Worm (Caenorhabditis elegans): ENCODE data around the gene aqp-4.

The aqp-4 gene

DNA sequence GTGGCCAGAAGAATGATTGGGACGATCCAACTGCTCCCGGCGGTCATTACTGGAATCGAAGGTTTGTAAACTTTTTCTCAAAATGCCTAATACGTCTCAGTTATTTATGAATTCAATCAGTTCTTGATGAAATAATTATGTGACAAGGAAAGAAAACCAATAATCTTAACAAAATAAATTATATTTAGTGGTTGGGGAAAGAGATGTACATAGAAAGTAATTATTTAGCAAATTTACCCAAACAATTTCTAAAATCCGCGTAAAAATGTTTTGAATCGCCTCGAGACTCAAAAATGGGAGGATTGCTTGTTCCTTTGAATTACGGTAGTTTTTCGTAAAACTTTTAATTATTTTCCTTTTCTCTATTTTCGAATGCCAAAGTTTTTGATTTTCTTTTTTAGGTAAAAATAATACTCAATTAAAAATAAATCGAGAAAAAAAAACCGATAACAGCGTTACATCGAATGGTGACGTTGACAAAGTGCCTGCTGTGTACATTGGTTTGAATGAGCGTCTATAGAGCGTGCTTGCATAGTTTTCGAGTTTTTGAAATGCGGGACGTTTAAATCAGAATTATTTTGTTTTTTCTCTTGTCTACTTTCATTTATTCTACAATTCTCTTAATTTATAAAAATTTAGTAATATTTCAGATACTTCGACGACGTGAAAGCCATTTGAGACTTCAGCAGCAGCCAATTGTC, 7.7 kb upstream of the aqp-4 start, which contains the start of the genes aagr-3 and drap-1:
aagr-3 (minus strand) TSS at position 51 of the 701 bp plus-strand sequence.
drap-1 (plus strand) TSS at position 645 of the 701 bp plus-strand sequence.
- TF ChIP-seq ceh-31 (tag; optimal IDR thresholded peaks at IDR 0.05) = peak; percentile 2
- TF ChIP-seq nfya-1 (tag; optimal IDR thresholded peaks at IDR 0.05) = peak; percentile 45
- TF ChIP-seq elt-2 (tag; optimal IDR thresholded peaks at IDR 0.05) = peak; percentile 14
- no peak for TF ChIP-seq zip-5 (tag; optimal IDR thresholded peaks at IDR 0.05)
- no peak for TF ChIP-seq mec-3 (tag; optimal IDR thresholded peaks at IDR 0.05; ENCODE audit: borderline replicate concordance)

- TF ChIP-seq ceh-22 (tag; optimal IDR thresholded peaks at IDR 0.05) (peak; percentile 75), unc-86 (tag; optimal IDR thresholded peaks at IDR 0.05) (peak; percentile 42), ztf-16 (tag; optimal IDR thresholded peaks at IDR 0.05) (peak; percentile 73), pax-1 (tag; optimal IDR thresholded peaks at IDR 0.05) (no peak), madf-2 (tag; optimal IDR thresholded peaks at IDR 0.05) (peak; percentile 73), ref-2 (tag; optimal IDR thresholded peaks at IDR 0.05) (peak; percentile 89), ceh-34 (tag; optimal IDR thresholded peaks at IDR 0.05) (peak; percentile 95), pqm-1 (tag; optimal IDR thresholded peaks at IDR 0.05) (peak; percentile 79), ceh-6 (GFP tag; optimal IDR thresholded peaks at IDR 0.05) (peak; percentile 62), elt-2 (tag; optimal IDR thresholded peaks at IDR 0.05) (peak; percentile 82), ceh-48 (tag; optimal IDR thresholded peaks at IDR 0.05) (peak; percentile 12), pag-3 (tag; optimal IDR thresholded peaks at IDR 0.05; ENCODE audit: borderline replicate concordance) (peak; percentile 55), unc-3 (GFP tag; conservative IDR thresholded peaks at IDR 0.05) (no peak), unc-3 (tag; optimal IDR thresholded peaks at IDR 0.05) (peak; percentile 50), dve-1 (tag; optimal IDR thresholded peaks at IDR 0.05) (peak; percentile 64), pat-9 (tag; optimal IDR thresholded peaks at IDR 0.05) (peak; percentile 61), hlh-8 (tag; optimal IDR thresholded peaks at IDR 0.05) (peak; percentile 88), tbx-2 (tag; optimal IDR thresholded peaks at IDR 0.05) (peak; percentile 95), tbx-7 (tag; optimal IDR thresholded peaks at IDR 0.05) (peak; percentile 38), ceh-24 (tag; optimal IDR thresholded peaks at IDR 0.05) (no peak), K09A11.1 (tag; optimal IDR thresholded peaks at IDR 0.05; ENCODE audit: insufficient read depth) (peak; percentile 15), pha-2 (tag; optimal IDR thresholded peaks at IDR 0.05) (peak; percentile 73), fax-1 (tag; optimal IDR thresholded peaks at IDR 0.05) (peak; percentile 33), zip-5 (tag; optimal IDR thresholded peaks at IDR 0.05) (no peak), ceh-9 (tag; optimal IDR thresholded peaks at IDR 0.05) (no peak), mec-3 (tag; optimal IDR thresholded peaks at IDR 0.05; ENCODE audit: borderline replicate concordance) (peak; percentile 38), sdc-2 (tag; optimal IDR thresholded peaks at IDR 0.05) (peak; percentile 67), rnt-1 (tag; optimal IDR thresholded peaks at IDR 0.05) (peak; percentile 94), ttx-3 (tag; optimal IDR thresholded peaks at IDR 0.05) (no peak), ets-4 (tag; optimal IDR thresholded peaks at IDR 0.05) (peak; percentile 83), sox-2 (GFP tag; IDR thresholded peaks at IDR 0.05) (peak; percentile 58), ceh-2 (tag; optimal IDR thresholded peaks at IDR 0.05) (peak; percentile 81), Y22D7AL.16 (tag; optimal IDR thresholded peaks at IDR 0.05) (no peak), unc-42 (tag; optimal IDR thresholded peaks at IDR 0.05) (peak; percentile 69), pros-1 (tag; optimal IDR thresholded peaks at IDR 0.05) (peak; percentile 95), ceh-45 (GFP tag; IDR thresholded peaks at IDR 0.05) (no peak), elt-4 (tag; optimal IDR thresholded peaks at IDR 0.05) (no peak), C38D4.7 (GFP tag; optimal IDR thresholded peaks at IDR 0.05) (no peak), C08G9.2 (tag; optimal IDR thresholded peaks at IDR 0.05) (peak; percentile 74), nhr-11 (tag; optimal IDR thresholded peaks at IDR 0.05) (no peak), hlh-15 (tag; optimal IDR thresholded peaks at IDR 0.05) (no peak), T23F11.4 (GFP tag; optimal IDR thresholded peaks at IDR 0.05) (peak; percentile 5), fkh-6 (tag; optimal IDR thresholded peaks at IDR 0.05) (no peak), unc-55 (GFP tag; optimal IDR thresholded peaks at IDR 0.05) (peak; percentile 96)
These were observed 6.3 kb upstream of the aqp-4 start for ce11 chrV:9730743-9731706.
